Fruit fly (Drosophila melanogaster): Measurements from ENCODE around the gene CG42752.

CG42752 gene

dm6 chr2L:18698559-18699130 is 41.3 kb downstream of the CG42752 start, which contains the start of gene CG10341:
Gene CG10341, plus strand, starts transcription at chr2L:18698714.
- no peak for TF ChIP-seq EcR (GFP tag; optimal IDR thresholded peaks at IDR 0.05)
- no peak for TF ChIP-seq psq (optimal IDR thresholded peaks at IDR 0.05)
- TF ChIP-seq Dll (optimal IDR thresholded peaks at IDR 0.05), result no peak
- no peak for TF ChIP-seq usp (GFP tag; optimal IDR thresholded peaks at IDR 0.05)
- TF ChIP-seq pan (optimal IDR thresholded peaks at IDR 0.05), result no peak
- no peak for TF ChIP-seq CG8478 (optimal IDR thresholded peaks at IDR 0.05)

- no peak for TF ChIP-seq usp (GFP tag; optimal IDR thresholded peaks at IDR 0.05)
- TF ChIP-seq CG8478 (optimal IDR thresholded peaks at IDR 0.05), result no peak
- no peak for TF ChIP-seq pan (optimal IDR thresholded peaks at IDR 0.05)
Observed at dm6 chr2L:18695404-18695804, 44.5 kb downstream of the CG42752 start, which contains the start of the genes CG10383 and CG10338. Gene CG10383, minus strand, starts transcription at chr2L:18695602. Gene CG10338, plus strand, starts transcription at chr2L:18695664.

dm6 chr2L:18694724-18695105 is 45.2 kb downstream of the CG42752 start:
- TF ChIP-seq EcR (GFP tag; optimal IDR thresholded peaks at IDR 0.05) (no peak), psq (optimal IDR thresholded peaks at IDR 0.05) (no peak), pan (optimal IDR thresholded peaks at IDR 0.05) (no peak), Dll (optimal IDR thresholded peaks at IDR 0.05) (no peak)

- TF ChIP-seq CG8478 (optimal IDR thresholded peaks at IDR 0.05) (no peak), psq (optimal IDR thresholded peaks at IDR 0.05) (no peak), EcR (GFP tag; optimal IDR thresholded peaks at IDR 0.05) (no peak), Dll (optimal IDR thresholded peaks at IDR 0.05) (no peak), pan (optimal IDR thresholded peaks at IDR 0.05) (peak; percentile 3), usp (GFP tag; optimal IDR thresholded peaks at IDR 0.05) (no peak)
Observed at dm6 chr2L:18693877-18694723, 45.8 kb downstream of the CG42752 start.

- no peak for TF ChIP-seq EcR (GFP tag; optimal IDR thresholded peaks at IDR 0.05)
- no peak for TF ChIP-seq usp (GFP tag; optimal IDR thresholded peaks at IDR 0.05)
- TF ChIP-seq Dll (optimal IDR thresholded peaks at IDR 0.05), result no peak
- TF ChIP-seq CG8478 (optimal IDR thresholded peaks at IDR 0.05), result no peak
- TF ChIP-seq pan (optimal IDR thresholded peaks at IDR 0.05), result no peak
- TF ChIP-seq psq (optimal IDR thresholded peaks at IDR 0.05), result no peak
Observed at dm6 chr2L:18689376-18689775, 50.5 kb downstream of the CG42752 start, which contains the start of gene CG10336. Gene CG10336, plus strand, starts transcription at chr2L:18689528.
